Fruit fly (Drosophila melanogaster) Kc167 (cell line): ENCODE data around the gene WASp.

Source experiments
- Myc ChIP-seq: fragments of >200 bp; optimal IDR thresholded peaks from 2 replicates; lab custom pipeline; 2017; ENCODE audit warnings: missing external identifiers
- Sin3A ChIP-seq: fragments of >200 bp; optimal IDR thresholded peaks from 2 replicates; lab custom pipeline; 2018; ENCODE audit warnings: missing external identifiers
- h ChIP-seq: fragments of >200 bp; optimal IDR thresholded peaks from 3 replicates; lab custom pipeline; 2018; ENCODE audit warnings: missing external identifiers
- insv ChIP-seq: fragments of >200 bp; optimal IDR thresholded peaks from 3 replicates; lab custom pipeline; 2018; ENCODE audit warnings: missing external identifiers
- psq ChIP-seq: fragments of >200 bp; optimal IDR thresholded peaks from 2 replicates; lab custom pipeline; 2017; ENCODE audit warnings: missing external identifiers
- ttk ChIP-seq: sonication (Bioruptor generic); optimal IDR thresholded peaks from 2 replicates; lab custom pipeline; 2017; ENCODE audit warnings: missing external identifiers

The WASp gene

DNA sequence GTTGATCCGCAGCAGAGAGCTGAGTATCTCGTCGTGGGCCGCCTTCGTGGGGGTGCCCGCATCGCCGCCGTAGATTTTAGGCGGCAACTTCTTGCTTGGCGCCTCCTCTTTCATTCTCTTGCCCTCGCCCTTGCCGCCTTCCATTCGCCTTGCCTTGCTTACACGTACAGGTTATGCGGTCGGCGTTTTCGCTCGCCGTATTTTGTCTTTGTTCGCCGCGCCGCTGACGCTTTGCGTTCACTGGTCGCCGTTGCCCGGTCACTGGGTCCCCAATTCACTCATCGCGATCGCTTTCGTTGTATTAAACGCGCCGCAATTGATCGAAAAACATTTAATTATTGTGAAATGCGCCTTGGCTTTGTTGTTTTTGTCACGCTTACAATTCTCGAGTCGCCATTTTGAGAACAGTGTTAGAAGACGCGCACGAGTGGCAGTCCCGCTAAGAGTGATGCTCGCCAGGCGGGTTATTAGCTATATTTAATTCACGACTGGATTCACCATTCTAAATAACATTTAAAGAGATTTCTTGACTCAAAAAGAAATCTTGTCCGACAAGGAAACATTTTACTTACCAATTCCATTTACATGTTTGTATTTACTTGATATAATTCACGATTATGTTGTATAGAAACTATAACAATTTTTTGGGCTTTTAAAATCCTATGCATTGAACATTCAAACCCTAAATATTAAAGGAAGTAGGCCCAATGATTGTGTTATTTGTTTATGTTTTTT is 20.7 kb downstream of the WASp start, which contains the start of gene wdn:
TSS of gene wdn (minus strand) at position 396 of the 735 bp plus-strand sequence.
- TF ChIP-seq Sin3A (lab: Kevin White, UChicago) (no peak), h (lab: Kevin White, UChicago) (no peak), psq (no peak), ttk (lab: Kevin White, UChicago) (no peak), insv (lab: Kevin White, UChicago) (no peak), Myc (no peak)

- TF ChIP-seq h (lab: Kevin White, UChicago), result no peak
- no peak for TF ChIP-seq insv (lab: Kevin White, UChicago)
- no peak for TF ChIP-seq ttk (lab: Kevin White, UChicago)
- no peak for TF ChIP-seq psq
- no peak for TF ChIP-seq Myc
- TF ChIP-seq Sin3A (lab: Kevin White, UChicago), result no peak
Measured at dm6 chr3R:28806402-28806801, 25.4 kb downstream of the WASp start, which contains the start of gene CheB98a. TSS of gene CheB98a (plus strand) at chr3R:28806702.

dm6 chr3R:28805164-28805563 is 26.7 kb downstream of the WASp start:
- TF ChIP-seq Myc (no peak), insv (lab: Kevin White, UChicago) (no peak), psq (no peak), Sin3A (lab: Kevin White, UChicago) (no peak), h (lab: Kevin White, UChicago) (no peak), ttk (lab: Kevin White, UChicago) (no peak)

dm6 chr3R:28790222-28790621 is 41.6 kb downstream of the WASp start, which contains the start of gene intr:
TSS of gene intr (plus strand) at chr3R:28790522.
- TF ChIP-seq Myc (no peak), ttk (lab: Kevin White, UChicago) (no peak), insv (lab: Kevin White, UChicago) (no peak), psq (no peak), Sin3A (lab: Kevin White, UChicago) (no peak), h (lab: Kevin White, UChicago) (no peak)

dm6 chr3R:28789317-28789716 is 42.5 kb downstream of the WASp start, which contains the start of gene CG34295:
TSS of gene CG34295 (plus strand) at chr3R:28789617.
- TF ChIP-seq h (lab: Kevin White, UChicago) (no peak), insv (lab: Kevin White, UChicago) (no peak), Myc (no peak), psq (no peak), ttk (lab: Kevin White, UChicago) (no peak), Sin3A (lab: Kevin White, UChicago) (no peak)

- no peak for TF ChIP-seq insv (lab: Kevin White, UChicago)
- TF ChIP-seq Sin3A (lab: Kevin White, UChicago), result no peak
- no peak for TF ChIP-seq ttk (lab: Kevin White, UChicago)
Measured at dm6 chr3R:28775703-28776102, 56.1 kb downstream of the WASp start.
